Fruit fly (Drosophila melanogaster): ENCODE results near the gene Rcd5.

DNA sequence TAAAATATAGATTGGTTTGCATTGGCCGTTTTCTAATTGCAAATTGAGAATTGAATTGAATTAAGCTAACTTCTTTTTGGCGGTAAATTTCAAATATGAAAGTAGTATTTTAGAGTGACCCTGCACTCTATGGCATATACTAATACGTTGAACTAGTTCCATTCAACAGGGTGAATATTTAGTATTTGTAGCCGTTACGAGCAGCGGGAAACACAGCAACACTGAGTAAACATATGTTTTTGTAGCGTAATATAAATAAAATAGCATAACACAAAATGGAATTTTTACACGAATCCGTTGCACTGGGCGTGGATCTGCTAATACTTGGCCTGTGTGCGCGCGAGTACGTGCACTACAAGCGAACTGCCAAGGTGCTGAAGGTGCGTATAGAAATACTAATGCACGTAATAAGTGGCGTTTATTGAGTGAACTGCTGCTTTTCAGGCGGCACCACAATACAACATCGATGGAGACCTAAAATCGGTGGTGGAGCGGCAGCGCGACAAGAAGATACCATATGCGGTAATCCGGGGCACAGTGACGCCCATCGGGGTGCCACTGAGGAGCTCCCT is 19.0 kb upstream of the Rcd5 start, which contains the start of gene Mul1:
- no peak for TF ChIP-seq Sox102F (GFP tag; optimal IDR thresholded peaks at IDR 0.05)
- TF ChIP-seq CG6808 (GFP tag; optimal IDR thresholded peaks at IDR 0.05), result no peak
- TF ChIP-seq CG4318 (GFP tag; optimal IDR thresholded peaks at IDR 0.05), result no peak
- TF ChIP-seq CG6854 (GFP tag; optimal IDR thresholded peaks at IDR 0.05), result no peak
- no peak for TF ChIP-seq CG15336 (GFP tag; IDR thresholded peaks at IDR 0.05)
- TF ChIP-seq CG6163 (GFP tag; IDR thresholded peaks at IDR 0.05), result no peak
- TF ChIP-seq Blimp-1 (GFP tag; optimal IDR thresholded peaks at IDR 0.05), result no peak
- peak; percentile 28 for TF ChIP-seq vri (GFP tag; optimal IDR thresholded peaks at IDR 0.05)
- no peak for TF ChIP-seq spab (GFP tag; optimal IDR thresholded peaks at IDR 0.05)
- TF ChIP-seq eg (GFP tag; IDR thresholded peaks at IDR 0.05), result no peak
